Fruit fly (Drosophila melanogaster) whole organism, embryonic: ENCODE data around the gene CG6937.

Experiments
- ATbp ChIP-seq: fragments of 200-800 bp; sonication (Bioruptor generic); optimal IDR thresholded peaks from 2 replicates; lab custom pipeline; 2017; ENCODE audit warnings: missing biosample characterization, mild to moderate bottlenecking, missing genetic modification characterization, missing genetic modification reagents
- Adf1 ChIP-seq: fragments of 200-800 bp; sonication (Bioruptor generic); IDR thresholded peaks from 2 replicates; pipeline ENCODE4 v1.3.6; 2022; ENCODE audit warnings: missing biosample characterization, missing genetic modification characterization
- B-H2 ChIP-seq: fragments of 200-800 bp; sonication (Bioruptor generic); optimal IDR thresholded peaks from 2 replicates; lab custom pipeline; 2018; ENCODE audit warnings: missing biosample characterization, mild to moderate bottlenecking, missing genetic modification characterization
- CG10147 ChIP-seq: fragments of 200-800 bp; sonication (Bioruptor generic); optimal IDR thresholded peaks from 2 replicates; lab custom pipeline; 2019; ENCODE audit warnings: missing biosample characterization, mild to moderate bottlenecking, missing genetic modification characterization, moderate library complexity
- CG11560 ChIP-seq: fragments of 200-800 bp; sonication (Bioruptor generic); IDR thresholded peaks from 3 replicates; pipeline ENCODE4 v1.3.6; 2022; ENCODE audit warnings: missing biosample characterization, missing genetic modification characterization
- CG12744 ChIP-seq: fragments of 200-800 bp; sonication (Bioruptor generic); optimal IDR thresholded peaks from 2 replicates; lab custom pipeline; 2016; ENCODE audit warnings: missing biosample characterization, missing genetic modification characterization
- CG13424 ChIP-seq: fragments of 200-800 bp; sonication (Bioruptor generic); optimal IDR thresholded peaks from 2 replicates; lab custom pipeline; 2019; ENCODE audit warnings: missing biosample characterization, mild to moderate bottlenecking, missing genetic modification characterization, moderate library complexity
- CG14441 ChIP-seq: fragments of 200-800 bp; sonication (Bioruptor generic); IDR thresholded peaks from 2 replicates; pipeline ENCODE4 v1.3.6; 2022; ENCODE audit warnings: missing biosample characterization, missing genetic modification characterization
- CG17328 ChIP-seq: fragments of 200-800 bp; sonication (Bioruptor generic); IDR thresholded peaks from 2 replicates; pipeline ENCODE4 v1.3.6; 2022; ENCODE audit warnings: missing biosample characterization, missing genetic modification characterization
- CG18599 ChIP-seq: fragments of 200-800 bp; sonication (Bioruptor generic); optimal IDR thresholded peaks from 3 replicates; lab custom pipeline; 2017; ENCODE audit warnings: missing biosample characterization, missing genetic modification characterization, mild to moderate bottlenecking, moderate library complexity, missing genetic modification reagents
- CG3281 ChIP-seq: fragments of 200-800 bp; sonication (Bioruptor generic); optimal IDR thresholded peaks from 3 replicates; lab custom pipeline; 2017; ENCODE audit warnings: missing biosample characterization, mild to moderate bottlenecking, missing genetic modification characterization
- CG34376 ChIP-seq: fragments of 200-800 bp; sonication (Bioruptor generic); optimal IDR thresholded peaks from 2 replicates; lab custom pipeline; 2018; ENCODE audit warnings: missing biosample characterization, mild to moderate bottlenecking, missing genetic modification characterization
- CG4360 ChIP-seq: fragments of 200-800 bp; sonication (Bioruptor generic); IDR thresholded peaks from 2 replicates; pipeline ENCODE4 v1.3.6; 2022; ENCODE audit warnings: missing biosample characterization, missing genetic modification characterization
- CG5953 ChIP-seq: fragments of 200-800 bp; sonication (Bioruptor generic); IDR thresholded peaks from 2 replicates; pipeline ENCODE4 v1.3.6; 2022; ENCODE audit warnings: missing biosample characterization, missing genetic modification characterization
- CG6765 ChIP-seq: fragments of 200-800 bp; sonication (Bioruptor generic); optimal IDR thresholded peaks from 3 replicates; lab custom pipeline; 2017; ENCODE audit warnings: missing biosample characterization, mild to moderate bottlenecking, missing genetic modification characterization
- CG7556 ChIP-seq: fragments of 200-800 bp; sonication (Bioruptor generic); optimal IDR thresholded peaks from 2 replicates; lab custom pipeline; 2017; ENCODE audit warnings: missing biosample characterization, mild to moderate bottlenecking, missing genetic modification characterization
- CG7987 ChIP-seq: fragments of 200-800 bp; sonication (Bioruptor generic); optimal IDR thresholded peaks from 2 replicates; lab custom pipeline; 2018; ENCODE audit warnings: missing biosample characterization, mild to moderate bottlenecking, missing genetic modification characterization, moderate library complexity
- CG9932 ChIP-seq: fragments of 200-800 bp; sonication (Bioruptor generic); IDR thresholded peaks from 2 replicates; pipeline ENCODE4 v1.3.6; 2022; ENCODE audit warnings: missing biosample characterization, missing genetic modification characterization
- Dip2 ChIP-seq: fragments of 200-800 bp; sonication (Bioruptor generic); IDR thresholded peaks from 2 replicates; pipeline ENCODE4 v1.3.6; 2022; ENCODE audit warnings: missing biosample characterization, missing genetic modification characterization
- Doc2 ChIP-seq: fragments of 200-800 bp; sonication (Bioruptor generic); IDR thresholded peaks from 2 replicates; pipeline ENCODE4 v1.3.6; 2022; ENCODE audit warnings: missing biosample characterization, missing genetic modification characterization
- Ets65A ChIP-seq: fragments of 200-800 bp; sonication (Bioruptor generic); peaks from one replicate; lab custom pipeline; 2016; ENCODE audit warnings: missing biosample characterization, missing genetic modification characterization
- Hey ChIP-seq: fragments of 200-800 bp; sonication (Bioruptor generic); optimal IDR thresholded peaks from 3 replicates; lab custom pipeline; 2018; ENCODE audit warnings: missing biosample characterization, mild to moderate bottlenecking, missing genetic modification characterization
- HmgD ChIP-seq: fragments of 200-800 bp; sonication (Bioruptor generic); optimal IDR thresholded peaks from 3 replicates; lab custom pipeline; 2016; ENCODE audit warnings: missing biosample characterization, missing genetic modification characterization
- Meics ChIP-seq: fragments of 200-800 bp; sonication (Bioruptor generic); optimal IDR thresholded peaks from 2 replicates; lab custom pipeline; 2017; ENCODE audit warnings: missing biosample characterization, mild to moderate bottlenecking, missing genetic modification characterization
- NK7.1 ChIP-seq: fragments of 200-800 bp; sonication (Bioruptor generic); optimal IDR thresholded peaks from 3 replicates; lab custom pipeline; 2016; ENCODE audit warnings: missing biosample characterization, missing genetic modification characterization
- Poxn ChIP-seq: fragments of 200-800 bp; sonication (Bioruptor generic); IDR thresholded peaks from 2 replicates; pipeline ENCODE4 v1.3.6; 2022; ENCODE audit warnings: missing biosample characterization, missing genetic modification characterization
- Rfx ChIP-seq: fragments of 200-800 bp; sonication (Bioruptor generic); IDR thresholded peaks from 2 replicates; pipeline ENCODE4 v1.3.6; 2022; ENCODE audit warnings: missing biosample characterization, missing genetic modification characterization
- Taf1 ChIP-seq: fragments of 200-800 bp; sonication (Bioruptor generic); IDR thresholded peaks from 2 replicates; pipeline ENCODE4 v1.3.6; 2022; ENCODE audit warnings: missing biosample characterization, missing genetic modification characterization
- Tbp ChIP-seq: fragments of >200 bp; optimal IDR thresholded peaks from 2 replicates; lab custom pipeline; 2018; ENCODE audit warnings: missing biosample characterization, missing genetic modification characterization
- Xrp1 ChIP-seq: fragments of 200-800 bp; sonication (Bioruptor generic); IDR thresholded peaks from 2 replicates; pipeline ENCODE4 v1.3.6; 2022; ENCODE audit warnings: missing biosample characterization, missing genetic modification characterization
- aop ChIP-seq: fragments of 200-800 bp; sonication (Bioruptor generic); IDR thresholded peaks from 2 replicates; pipeline ENCODE4 v1.3.6; 2022; ENCODE audit warnings: missing biosample characterization, missing genetic modification characterization
- croc ChIP-seq: fragments of 200-800 bp; sonication (Bioruptor generic); conservative IDR thresholded peaks from 3 replicates; pipeline ENCODE4 v1.3.6; 2022; ENCODE audit warnings: missing biosample characterization, missing genetic modification characterization
- dmrt99B ChIP-seq: fragments of 200-800 bp; sonication (Bioruptor generic); optimal IDR thresholded peaks from 2 replicates; lab custom pipeline; 2018; ENCODE audit warnings: missing biosample characterization, mild to moderate bottlenecking, missing genetic modification characterization, moderate library complexity
- en ChIP-seq: fragments of 200-800 bp; sonication (Bioruptor generic); optimal IDR thresholded peaks from 2 replicates; lab custom pipeline; 2016; ENCODE audit warnings: missing biosample characterization, missing genetic modification characterization
- gfzf ChIP-seq: fragments of 200-800 bp; sonication (Bioruptor generic); optimal IDR thresholded peaks from 2 replicates; lab custom pipeline; 2016; ENCODE audit warnings: missing biosample characterization, mild to moderate bottlenecking, missing genetic modification characterization, moderate library complexity
- jing ChIP-seq: fragments of 200-800 bp; sonication (Bioruptor generic); optimal IDR thresholded peaks from 2 replicates; lab custom pipeline; 2018; ENCODE audit warnings: missing biosample characterization, mild to moderate bottlenecking, missing genetic modification characterization
- ken ChIP-seq: fragments of 200-800 bp; sonication (Bioruptor generic); IDR thresholded peaks from 3 replicates; pipeline ENCODE4 v1.3.6; 2022; ENCODE audit warnings: missing biosample characterization, missing genetic modification characterization
- kni ChIP-seq: fragments of 200-800 bp; sonication (Bioruptor generic); optimal IDR thresholded peaks from 3 replicates; lab custom pipeline; 2017; ENCODE audit warnings: mild to moderate bottlenecking, missing biosample characterization, missing genetic modification reagents, missing genetic modification characterization
- lab ChIP-seq: fragments of 200-800 bp; sonication (Bioruptor generic); optimal IDR thresholded peaks from 3 replicates; lab custom pipeline; 2017; ENCODE audit warnings: missing biosample characterization, missing genetic modification characterization, mild to moderate bottlenecking, moderate library complexity, missing genetic modification reagents
- lola ChIP-seq, 3 experiments: fragments of >200 bp in 2 of 3; fragments of 200-800 bp in 1 of 3; sonication (Bioruptor generic) in 1 of 3; optimal IDR thresholded peaks; 2 replicates each; lab custom pipeline; 2017 to 2019; ENCODE audit warnings: missing biosample characterization in 3 of 3, missing genetic modification characterization in 3 of 3, mild to moderate bottlenecking in 1 of 3, moderate library complexity in 1 of 3
- maf-S ChIP-seq: fragments of 200-800 bp; sonication (Bioruptor generic); optimal IDR thresholded peaks from 2 replicates; lab custom pipeline; 2016; ENCODE audit warnings: missing biosample characterization, missing genetic modification characterization
- nmo ChIP-seq: fragments of 200-800 bp; sonication (Bioruptor generic); optimal IDR thresholded peaks from 2 replicates; lab custom pipeline; 2018; ENCODE audit warnings: missing biosample characterization, mild to moderate bottlenecking, missing genetic modification characterization, moderate library complexity
- pita ChIP-seq: fragments of 200-800 bp; sonication (Bioruptor generic); optimal IDR thresholded peaks from 2 replicates; lab custom pipeline; 2017; ENCODE audit warnings: missing biosample characterization, mild to moderate bottlenecking, missing genetic modification characterization
- prd ChIP-seq, 3 experiments: fragments of >200 bp in 2 of 3; fragments of 200-800 bp in 1 of 3; sonication (Bioruptor generic) in 1 of 3; optimal IDR thresholded peaks in 2 of 3; IDR thresholded peaks in 1 of 3; 2 replicates in 2 of 3; 3 replicates in 1 of 3; pipeline versions ENCODE4 v1.3.6 to Lab custom; 2017 to 2022; ENCODE audit warnings: missing biosample characterization in 1 of 3, missing genetic modification characterization in 1 of 3
- pros ChIP-seq: fragments of 200-800 bp; sonication (Bioruptor generic); optimal IDR thresholded peaks from 3 replicates; lab custom pipeline; 2019; ENCODE audit warnings: missing biosample characterization, mild to moderate bottlenecking, missing genetic modification characterization, moderate library complexity
- sd ChIP-seq: fragments of 200-800 bp; sonication (Bioruptor generic); optimal IDR thresholded peaks from 3 replicates; lab custom pipeline; 2018; ENCODE audit warnings: missing biosample characterization, mild to moderate bottlenecking, missing genetic modification characterization, moderate library complexity
- slou ChIP-seq: fragments of 200-800 bp; sonication (Bioruptor generic); optimal IDR thresholded peaks from 3 replicates; lab custom pipeline; 2016; ENCODE audit warnings: missing biosample characterization, missing genetic modification characterization
- stwl ChIP-seq: fragments of 200-800 bp; sonication (Bioruptor generic); optimal IDR thresholded peaks from 3 replicates; lab custom pipeline; 2018; ENCODE audit warnings: missing biosample characterization, mild to moderate bottlenecking, missing genetic modification characterization, moderate library complexity
- toy ChIP-seq: fragments of 200-800 bp; sonication (Bioruptor generic); IDR thresholded peaks from 2 replicates; pipeline ENCODE4 v1.3.6; 2022; ENCODE audit warnings: missing biosample characterization, missing genetic modification characterization
- wdn ChIP-seq: fragments of 200-800 bp; sonication (Bioruptor generic); IDR thresholded peaks from 2 replicates; pipeline ENCODE4 v1.3.6; 2022; ENCODE audit warnings: missing biosample characterization, missing genetic modification characterization
- wek ChIP-seq: fragments of 200-800 bp; sonication (Bioruptor generic); optimal IDR thresholded peaks from 3 replicates; lab custom pipeline; 2018; ENCODE audit warnings: missing biosample characterization, mild to moderate bottlenecking, missing genetic modification characterization, moderate library complexity

Gene CG6937

dm6 chr3R:22547585-22548022 lies 37.0 kb upstream of the CG6937 start, which contains the start of gene AdipoR (continued):
- TF ChIP-seq Rfx (GFP tag; lab: Robert Waterston, UW) = no peak
- TF ChIP-seq CG5953 (GFP tag; lab: Robert Waterston, UW) = no peak
- no peak for TF ChIP-seq CG4360 (GFP tag; lab: Robert Waterston, UW)
- no peak for TF ChIP-seq B-H2
- peak; percentile 34; the same call in 1 of the 2 replicates for TF ChIP-seq Adf1
- TF ChIP-seq lab (GFP tag; lab: Kevin White, UChicago) = peak; percentile 48
- TF ChIP-seq CG3281 (GFP tag; lab: Kevin White, UChicago) = no peak
- peak; percentile 95 for TF ChIP-seq Meics (GFP tag; lab: Kevin White, UChicago)
- no peak for TF ChIP-seq CG7556 (GFP tag; lab: Kevin White, UChicago)
- no peak for TF ChIP-seq ken
- no peak for TF ChIP-seq Poxn (GFP tag; lab: Robert Waterston, UW)
- TF ChIP-seq gfzf (GFP tag; lab: Kevin White, UChicago) = peak; percentile 97
- TF ChIP-seq CG12744 (GFP tag; lab: Kevin White, UChicago) = no peak
- peak; percentile 42 for TF ChIP-seq CG6765 (GFP tag; lab: Kevin White, UChicago)
- TF ChIP-seq croc (GFP tag; lab: Robert Waterston, UW) = no peak
- TF ChIP-seq CG13424 = peak; percentile 14
- no peak for TF ChIP-seq lola (GFP tag; optimal IDR thresholded peaks at IDR 0.05; lab: Kevin White, UChicago)
- TF ChIP-seq wek (GFP tag; lab: Kevin White, UChicago) = no peak
- no peak for TF ChIP-seq prd (optimal IDR thresholded peaks at IDR 0.05; lab: Kevin White, UChicago)
- TF ChIP-seq prd (GFP tag; IDR thresholded peaks at IDR 0.05; lab: Robert Waterston, UW) = no peak
- TF ChIP-seq CG14441 = no peak
- no peak for TF ChIP-seq ATbp
- TF ChIP-seq sd = peak; percentile 1
- TF ChIP-seq Ets65A (GFP tag; lab: Kevin White, UChicago) = no peak
- TF ChIP-seq aop (GFP tag; lab: Robert Waterston, UW) = peak; percentile 9; the same call in 1 of the 2 replicates
- no peak for TF ChIP-seq pita
- no peak for TF ChIP-seq Taf1 (GFP tag; lab: Robert Waterston, UW)
- peak; percentile 23; the same call in 1 of the 2 replicates for TF ChIP-seq Xrp1
- TF ChIP-seq CG7987 (GFP tag; lab: Kevin White, UChicago) = peak; percentile 7
- peak; percentile 33 for TF ChIP-seq HmgD (GFP tag; lab: Kevin White, UChicago)
- no peak for TF ChIP-seq Tbp (GFP tag; lab: Kevin White, UChicago)
- TF ChIP-seq Dip2 = no peak
- TF ChIP-seq CG18599 (GFP tag; lab: Kevin White, UChicago) = no peak
- TF ChIP-seq CG34376 (GFP tag; lab: Kevin White, UChicago) = peak; percentile 38
- TF ChIP-seq wdn (GFP tag; lab: Robert Waterston, UW) = no peak
- no peak for TF ChIP-seq jing
- TF ChIP-seq CG17328 (GFP tag; lab: Robert Waterston, UW) = no peak
- TF ChIP-seq CG9932 = peak; percentile 20; the same call in 1 of the 2 replicates
- no peak for TF ChIP-seq NK7.1 (GFP tag; lab: Kevin White, UChicago)
- no peak for TF ChIP-seq Hey
- TF ChIP-seq kni (GFP tag; lab: Kevin White, UChicago) = peak; percentile 35
- peak; percentile 88 for TF ChIP-seq stwl (tag; lab: Kevin White, UChicago)
- TF ChIP-seq Doc2 (GFP tag; lab: Robert Waterston, UW) = no peak
- TF ChIP-seq slou = no peak
- no peak for TF ChIP-seq CG11560 (tag; lab: Robert Waterston, UW)
- peak; percentile 58 for TF ChIP-seq nmo (GFP tag; lab: Kevin White, UChicago)
- TF ChIP-seq en = no peak
- no peak for TF ChIP-seq pros
- TF ChIP-seq CG10147 (GFP tag; lab: Kevin White, UChicago) = peak; percentile 39
- no peak for TF ChIP-seq dmrt99B (tag; lab: Kevin White, UChicago)
- TF ChIP-seq toy (GFP tag; lab: Robert Waterston, UW) = no peak
- TF ChIP-seq maf-S (GFP tag; lab: Kevin White, UChicago) = no peak
